Worm (Caenorhabditis elegans): Measurements from ENCODE around the gene K05F1.6.
"Not testable (repeated sequence)": the region's sequence is repeated elsewhere in the genome, so short reads cannot be mapped to it uniquely, and the experiment has no call there.

Gene K05F1.6

DNA sequence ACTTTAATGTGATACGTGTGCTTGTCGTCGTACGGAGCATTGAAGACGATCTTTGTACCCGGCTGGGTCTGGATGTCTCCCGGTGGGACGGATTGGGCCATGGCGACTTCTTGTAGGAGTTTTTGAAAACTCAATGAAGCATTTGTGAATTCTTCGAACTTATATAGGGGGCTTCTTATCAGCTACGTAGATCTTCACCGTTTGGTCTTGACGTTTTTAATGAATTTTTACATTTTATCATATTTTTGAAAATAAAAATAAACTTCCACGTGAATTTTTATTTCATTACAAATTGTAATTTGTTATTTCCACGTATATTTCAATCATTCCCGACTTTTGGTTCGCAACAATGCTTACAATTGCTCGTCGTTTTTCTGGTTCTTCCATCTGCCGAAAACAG, 27.9 kb downstream of the K05F1.6 start, which contains the start of the genes msp-64 and ZK1248.5:
msp-64 (minus strand) TSS at position 101 of the 400 bp plus-strand sequence.
ZK1248.5 (plus strand) TSS at position 285 of the 400 bp plus-strand sequence.
- no peak for TF ChIP-seq cnd-1 (tag; optimal IDR thresholded peaks at IDR 0.05)
- no peak for TF ChIP-seq unc-62 (GFP tag; optimal IDR thresholded peaks at IDR 0.05)
- TF ChIP-seq unc-39 (tag; optimal IDR thresholded peaks at IDR 0.05) = no peak
- no peak for TF ChIP-seq ceh-43 (GFP tag; optimal IDR thresholded peaks at IDR 0.05)
- TF ChIP-seq bed-3 (GFP tag; optimal IDR thresholded peaks at IDR 0.05) = no peak
- no peak for TF ChIP-seq ztf-11 (tag; optimal IDR thresholded peaks at IDR 0.05)

DNA sequence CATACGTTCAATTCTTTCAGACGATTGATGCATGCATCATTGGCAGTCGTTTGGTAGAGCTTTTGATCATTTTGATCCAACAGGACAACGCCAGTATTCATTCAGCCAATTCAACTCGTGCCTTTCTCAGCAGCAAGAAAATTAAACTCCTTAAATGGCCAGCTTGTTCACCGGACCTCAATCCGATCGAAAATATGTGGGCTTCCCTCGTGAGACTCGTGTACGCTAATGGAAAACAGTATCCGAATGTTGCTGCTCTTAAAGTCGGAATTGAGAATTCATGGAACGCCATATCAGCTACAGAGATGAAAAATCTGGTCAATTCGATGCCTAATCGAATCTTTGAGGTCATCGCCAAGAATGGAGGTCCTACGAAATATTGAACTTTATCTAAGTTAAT, 33.1 kb downstream of the K05F1.6 start, which contains the start of gene wago-5:
wago-5 (minus strand) TSS at position 101 of the 400 bp plus-strand sequence.
- TF ChIP-seq nhr-76, nhr-237, nhr-28 (tag; optimal IDR thresholded peaks at IDR 0.05): not testable (repeated sequence)

ce11 chrII:5816346-5816745, 34.0 kb downstream of the K05F1.6 start, which contains the start of gene ZK1248.20:
ZK1248.20 (plus strand) TSS chrII:5816646.
- TF ChIP-seq nhr-2 (tag; optimal IDR thresholded peaks at IDR 0.05) = no peak
- TF ChIP-seq drap-1 (GFP tag; optimal IDR thresholded peaks at IDR 0.05) = no peak
- no peak for TF ChIP-seq unc-39 (tag; optimal IDR thresholded peaks at IDR 0.05)
- TF ChIP-seq sptf-1 (tag; optimal IDR thresholded peaks at IDR 0.05) = no peak
- no peak for TF ChIP-seq pha-4 (tag; optimal IDR thresholded peaks at IDR 0.05)

ce11 chrII:5818298-5818697, 36.0 kb downstream of the K05F1.6 start, which contains the start of gene ZK1248.4:
ZK1248.4 (plus strand) TSS chrII:5818598.
- no peak for TF ChIP-seq lin-13 (tag; optimal IDR thresholded peaks at IDR 0.05)
- no peak for TF ChIP-seq ceh-39 (tag; optimal IDR thresholded peaks at IDR 0.05)
- TF ChIP-seq ztf-11 (tag; optimal IDR thresholded peaks at IDR 0.05) = no peak
- no peak for TF ChIP-seq blmp-1 (tag; optimal IDR thresholded peaks at IDR 0.05)
- TF ChIP-seq ceh-43 (GFP tag; optimal IDR thresholded peaks at IDR 0.05) = no peak
- TF ChIP-seq drap-1 (GFP tag; optimal IDR thresholded peaks at IDR 0.05) = no peak
- TF ChIP-seq nhr-237 (tag; optimal IDR thresholded peaks at IDR 0.05) = no peak
- no peak for TF ChIP-seq cnd-1 (tag; optimal IDR thresholded peaks at IDR 0.05)
- TF ChIP-seq elt-3 (tag; optimal IDR thresholded peaks at IDR 0.05) = no peak
- no peak for TF ChIP-seq M03D4.4 (tag; optimal IDR thresholded peaks at IDR 0.05)
- TF ChIP-seq nhr-28 (tag; optimal IDR thresholded peaks at IDR 0.05) = no peak
- TF ChIP-seq lin-32 (GFP tag; optimal IDR thresholded peaks at IDR 0.05) = no peak
- no peak for TF ChIP-seq nhr-12 (tag; optimal IDR thresholded peaks at IDR 0.05)

DNA sequence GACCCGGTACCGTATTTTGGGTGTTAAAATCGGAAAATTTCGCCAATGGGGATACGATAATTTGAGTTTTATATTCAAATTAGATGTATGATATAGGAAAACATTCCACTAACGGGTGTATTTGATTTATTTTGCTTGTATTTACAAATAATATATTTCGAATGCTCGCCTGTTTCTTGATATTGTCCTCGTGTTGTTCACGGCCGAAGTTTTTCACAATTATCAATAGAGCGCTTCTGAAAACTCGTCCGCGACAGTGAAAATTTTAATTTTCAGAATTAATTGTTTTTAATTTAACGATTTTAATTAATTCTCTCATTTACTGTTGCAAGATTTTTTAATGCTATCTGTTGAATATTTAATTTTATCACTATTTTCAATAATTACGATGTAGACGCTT, 37.3 kb downstream of the K05F1.6 start:
- TF ChIP-seq nhr-12 (tag; optimal IDR thresholded peaks at IDR 0.05) (no peak), drap-1 (GFP tag; optimal IDR thresholded peaks at IDR 0.05) (no peak), ces-1 (GFP tag; optimal IDR thresholded peaks at IDR 0.05) (no peak), nhr-237 (tag; optimal IDR thresholded peaks at IDR 0.05) (no peak), unc-120 (tag; optimal IDR thresholded peaks at IDR 0.05; ENCODE audit: poor library complexity, severe bottlenecking) (no peak), tbx-8 (GFP tag; optimal IDR thresholded peaks at IDR 0.05) (no peak), bed-3 (GFP tag; optimal IDR thresholded peaks at IDR 0.05) (no peak), elt-3 (tag; optimal IDR thresholded peaks at IDR 0.05) (no peak), blmp-1 (tag; optimal IDR thresholded peaks at IDR 0.05) (no peak), lin-13 (tag; optimal IDR thresholded peaks at IDR 0.05) (no peak), lsy-2 (tag; optimal IDR thresholded peaks at IDR 0.05) (no peak), nhr-2 (tag; optimal IDR thresholded peaks at IDR 0.05) (no peak), sem-2 (GFP tag; optimal IDR thresholded peaks at IDR 0.05) (no peak), mab-5 (tag; optimal IDR thresholded peaks at IDR 0.05) (no peak), ceh-83 (GFP tag; optimal IDR thresholded peaks at IDR 0.05) (no peak), flh-1 (GFP tag; optimal IDR thresholded peaks at IDR 0.05) (no peak), sptf-1 (tag; optimal IDR thresholded peaks at IDR 0.05) (no peak)

DNA sequence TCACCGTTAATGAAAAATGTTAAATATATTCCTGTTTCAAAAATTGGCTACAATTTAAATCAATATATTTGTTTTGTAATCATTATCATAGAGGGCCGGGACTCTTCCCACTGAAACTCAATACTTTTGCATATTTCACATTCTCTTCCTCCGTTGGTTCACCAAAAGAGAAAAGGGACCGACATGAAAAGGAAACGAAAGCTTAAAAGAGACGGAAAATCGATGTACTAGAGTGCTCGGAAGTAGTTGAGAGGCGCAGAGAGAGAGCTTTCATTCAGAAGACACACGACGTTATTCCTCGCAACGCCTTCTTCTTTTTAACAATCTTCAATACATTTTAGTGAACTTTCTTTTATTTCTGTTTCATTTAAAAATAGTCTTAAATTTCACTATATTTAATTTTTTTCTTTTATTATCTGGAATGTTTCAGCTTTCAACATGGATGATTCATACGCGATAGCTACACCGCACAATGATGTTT, 38.0 kb downstream of the K05F1.6 start, which contains the start of gene ehs-1:
ehs-1 (plus strand) TSS at position 431 of the 481 bp plus-strand sequence.
- TF ChIP-seq bed-3 (GFP tag; optimal IDR thresholded peaks at IDR 0.05) (no peak), unc-62 (GFP tag; optimal IDR thresholded peaks at IDR 0.05) (peak; percentile 5), ces-1 (GFP tag; optimal IDR thresholded peaks at IDR 0.05) (peak; percentile 8), blmp-1 (tag; optimal IDR thresholded peaks at IDR 0.05) (no peak)
